Fruit fly (Drosophila melanogaster) whole organism, embryonic: ENCODE measurements around the gene CG11997.

Experiments used
- Abd-B ChIP-seq: fragments of 200-800 bp; sonication (Bioruptor generic); optimal IDR thresholded peaks from 2 replicates; lab custom pipeline; 2018; ENCODE audit warnings: missing biosample characterization, mild to moderate bottlenecking, missing genetic modification characterization, moderate library complexity
- Atf3 ChIP-seq: fragments of 200-800 bp; sonication (Bioruptor generic); optimal IDR thresholded peaks from 3 replicates; lab custom pipeline; 2016; ENCODE audit warnings: missing biosample characterization, missing genetic modification characterization
- Atf6 ChIP-seq: fragments of 200-800 bp; sonication (Bioruptor generic); IDR thresholded peaks from 2 replicates; pipeline ENCODE4 v1.3.6; 2022; ENCODE audit warnings: missing biosample characterization, missing genetic modification characterization
- CG10274 ChIP-seq: fragments of 200-800 bp; sonication (Bioruptor generic); optimal IDR thresholded peaks from 3 replicates; lab custom pipeline; 2017; ENCODE audit warnings: missing biosample characterization, mild to moderate bottlenecking, missing genetic modification characterization
- CG10959 ChIP-seq: fragments of 200-800 bp; sonication (Bioruptor generic); IDR thresholded peaks from 2 replicates; pipeline ENCODE4 v1.3.6; 2022; ENCODE audit warnings: missing biosample characterization, missing genetic modification characterization
- CG12236 ChIP-seq: fragments of 200-800 bp; sonication (Bioruptor generic); optimal IDR thresholded peaks from 2 replicates; lab custom pipeline; 2016; ENCODE audit warnings: missing biosample characterization, missing genetic modification characterization
- CG12769 ChIP-seq: fragments of 200-800 bp; sonication (Bioruptor generic); optimal IDR thresholded peaks from 2 replicates; lab custom pipeline; 2019; ENCODE audit warnings: missing biosample characterization, mild to moderate bottlenecking, missing genetic modification characterization, moderate library complexity
- CG15269 ChIP-seq: fragments of 200-800 bp; sonication (Bioruptor generic); optimal IDR thresholded peaks from 2 replicates; lab custom pipeline; 2018; ENCODE audit warnings: missing biosample characterization, mild to moderate bottlenecking, missing genetic modification characterization, moderate library complexity
- CG1603 ChIP-seq: fragments of 200-800 bp; sonication (Bioruptor generic); optimal IDR thresholded peaks from 2 replicates; lab custom pipeline; 2019; ENCODE audit warnings: missing biosample characterization, mild to moderate bottlenecking, missing genetic modification characterization, moderate library complexity
- CG16813 ChIP-seq: fragments of 200-800 bp; sonication (Bioruptor generic); IDR thresholded peaks from 3 replicates; pipeline ENCODE4 v1.3.6; 2022; ENCODE audit warnings: missing biosample characterization, missing genetic modification characterization; ENCODE audit not compliant: partially characterized antibody
- CG31365 ChIP-seq: fragments of 200-800 bp; sonication (Bioruptor generic); optimal IDR thresholded peaks from 2 replicates; lab custom pipeline; 2018; ENCODE audit warnings: missing biosample characterization, mild to moderate bottlenecking, missing genetic modification characterization
- CG33557 ChIP-seq: fragments of 200-800 bp; sonication (Bioruptor generic); optimal IDR thresholded peaks from 2 replicates; lab custom pipeline; 2019; ENCODE audit warnings: missing biosample characterization, mild to moderate bottlenecking, missing genetic modification characterization, moderate library complexity
- CG4730 ChIP-seq: fragments of 200-800 bp; sonication (Bioruptor generic); IDR thresholded peaks from 2 replicates; pipeline ENCODE4 v1.3.6; 2022; ENCODE audit warnings: missing biosample characterization, missing genetic modification characterization
- CG6689 ChIP-seq: fragments of 200-800 bp; sonication (Bioruptor generic); IDR thresholded peaks from 2 replicates; pipeline ENCODE4 v1.3.6; 2022; ENCODE audit warnings: missing biosample characterization, missing genetic modification characterization
- CG6854 ChIP-seq: fragments of 200-800 bp; sonication (Bioruptor generic); optimal IDR thresholded peaks from 3 replicates; lab custom pipeline; 2017; ENCODE audit warnings: missing biosample characterization, mild to moderate bottlenecking, missing genetic modification characterization
- CG7271 ChIP-seq: fragments of 200-800 bp; sonication (Bioruptor generic); optimal IDR thresholded peaks from 2 replicates; lab custom pipeline; 2018; ENCODE audit warnings: missing biosample characterization, mild to moderate bottlenecking, missing genetic modification characterization, moderate library complexity
- CG8089 ChIP-seq: fragments of 200-800 bp; sonication (Bioruptor generic); optimal IDR thresholded peaks from 3 replicates; lab custom pipeline; 2016; ENCODE audit warnings: missing biosample characterization, missing genetic modification characterization
- CHES-1-like ChIP-seq: fragments of 200-800 bp; sonication (Bioruptor generic); optimal IDR thresholded peaks from 2 replicates; lab custom pipeline; 2016; ENCODE audit warnings: missing biosample characterization, missing genetic modification characterization
- CkIIα-i1 ChIP-seq: fragments of 200-800 bp; sonication (Bioruptor generic); IDR thresholded peaks from 2 replicates; pipeline ENCODE4 v1.3.6; 2022; ENCODE audit warnings: missing biosample characterization, missing genetic modification characterization
- Deaf1 ChIP-seq: fragments of 200-800 bp; optimal IDR thresholded peaks from 3 replicates; lab custom pipeline; 2019; ENCODE audit warnings: missing biosample characterization, mild to moderate bottlenecking, missing genetic modification characterization, moderate library complexity
- Dip2 ChIP-seq: fragments of 200-800 bp; sonication (Bioruptor generic); IDR thresholded peaks from 2 replicates; pipeline ENCODE4 v1.3.6; 2022; ENCODE audit warnings: missing biosample characterization, missing genetic modification characterization
- HLH54F ChIP-seq: fragments of 200-800 bp; sonication (Bioruptor generic); optimal IDR thresholded peaks from 3 replicates; lab custom pipeline; 2016; ENCODE audit warnings: missing biosample characterization, missing genetic modification characterization
- Hey ChIP-seq: fragments of 200-800 bp; sonication (Bioruptor generic); optimal IDR thresholded peaks from 3 replicates; lab custom pipeline; 2018; ENCODE audit warnings: missing biosample characterization, mild to moderate bottlenecking, missing genetic modification characterization
- HmgD ChIP-seq: fragments of 200-800 bp; sonication (Bioruptor generic); optimal IDR thresholded peaks from 3 replicates; lab custom pipeline; 2016; ENCODE audit warnings: missing biosample characterization, missing genetic modification characterization
- Hmr ChIP-seq: fragments of 200-800 bp; sonication (Bioruptor generic); optimal IDR thresholded peaks from 3 replicates; lab custom pipeline; 2017; ENCODE audit warnings: mild to moderate bottlenecking, missing biosample characterization, missing genetic modification reagents, missing genetic modification characterization
- NK7.1 ChIP-seq: fragments of 200-800 bp; sonication (Bioruptor generic); optimal IDR thresholded peaks from 3 replicates; lab custom pipeline; 2016; ENCODE audit warnings: missing biosample characterization, missing genetic modification characterization
- Optix ChIP-seq: fragments of 200-800 bp; sonication (Bioruptor generic); IDR thresholded peaks from 3 replicates; pipeline ENCODE4 v1.3.6; 2022; ENCODE audit warnings: missing biosample characterization, missing genetic modification characterization
- Spps ChIP-seq: fragments of 200-800 bp; sonication (Bioruptor generic); optimal IDR thresholded peaks from 2 replicates; lab custom pipeline; 2018; ENCODE audit warnings: missing biosample characterization, mild to moderate bottlenecking, missing genetic modification characterization
- Sry-δ ChIP-seq: fragments of 200-800 bp; sonication (Bioruptor generic); optimal IDR thresholded peaks from 2 replicates; lab custom pipeline; 2016; ENCODE audit warnings: missing biosample characterization, missing genetic modification characterization
- Taf1 ChIP-seq: fragments of 200-800 bp; sonication (Bioruptor generic); IDR thresholded peaks from 2 replicates; pipeline ENCODE4 v1.3.6; 2022; ENCODE audit warnings: missing biosample characterization, missing genetic modification characterization
- ac ChIP-seq: fragments of 200-800 bp; sonication (Bioruptor generic); optimal IDR thresholded peaks from 3 replicates; lab custom pipeline; 2017; ENCODE audit warnings: missing biosample characterization, mild to moderate bottlenecking, missing genetic modification characterization
- btn ChIP-seq: fragments of 200-800 bp; sonication (Bioruptor generic); optimal IDR thresholded peaks from 2 replicates; lab custom pipeline; 2016; ENCODE audit warnings: missing biosample characterization, missing genetic modification characterization
- dan ChIP-seq: fragments of 200-800 bp; sonication (Bioruptor generic); IDR thresholded peaks from 2 replicates; pipeline ENCODE4 v1.3.6; 2022; ENCODE audit warnings: missing biosample characterization, missing genetic modification characterization
- dati ChIP-seq: fragments of 200-800 bp; sonication (Bioruptor generic); IDR thresholded peaks from 2 replicates; pipeline ENCODE4 v1.3.6; 2022; ENCODE audit warnings: missing biosample characterization, missing genetic modification characterization
- dimm ChIP-seq: fragments of 200-800 bp; sonication (Bioruptor generic); IDR thresholded peaks from 2 replicates; pipeline ENCODE4 v1.3.6; 2022; ENCODE audit warnings: missing biosample characterization, missing genetic modification characterization
- dmrt99B ChIP-seq: fragments of 200-800 bp; sonication (Bioruptor generic); optimal IDR thresholded peaks from 2 replicates; lab custom pipeline; 2018; ENCODE audit warnings: missing biosample characterization, mild to moderate bottlenecking, missing genetic modification characterization, moderate library complexity
- esg ChIP-seq: fragments of 200-800 bp; sonication (Bioruptor generic); conservative IDR thresholded peaks from 2 replicates; pipeline ENCODE4 v1.3.6; 2022; ENCODE audit warnings: missing biosample characterization, missing genetic modification characterization
- eve ChIP-seq, 2 experiments: fragments of >200 bp; optimal IDR thresholded peaks; 2 replicates each; lab custom pipeline; 2017; ENCODE audit warnings: missing biosample characterization in 2 of 2, missing genetic modification characterization in 2 of 2
- exex ChIP-seq: fragments of 200-800 bp; sonication (Bioruptor generic); optimal IDR thresholded peaks from 4 replicates; lab custom pipeline; 2018; ENCODE audit warnings: missing biosample characterization, mild to moderate bottlenecking, missing genetic modification characterization, moderate library complexity
- her ChIP-seq: fragments of 200-800 bp; sonication (Bioruptor generic); optimal IDR thresholded peaks from 2 replicates; lab custom pipeline; 2016; ENCODE audit warnings: missing biosample characterization, missing genetic modification characterization
- jumu ChIP-seq: fragments of 200-800 bp; sonication (Bioruptor generic); optimal IDR thresholded peaks from 3 replicates; lab custom pipeline; 2016; ENCODE audit warnings: missing biosample characterization, missing genetic modification characterization
- lmd ChIP-seq: fragments of 200-800 bp; sonication (Bioruptor generic); IDR thresholded peaks from 2 replicates; pipeline ENCODE4 v1.3.6; 2022; ENCODE audit warnings: missing biosample characterization, missing genetic modification characterization
- peb ChIP-seq: fragments of 200-800 bp; sonication (Bioruptor generic); IDR thresholded peaks from 2 replicates; pipeline ENCODE4 v1.3.6; 2022; ENCODE audit warnings: missing biosample characterization, missing genetic modification characterization
- ranshi ChIP-seq: fragments of 200-800 bp; sonication (Bioruptor generic); IDR thresholded peaks from 2 replicates; pipeline ENCODE4 v1.3.6; 2022; ENCODE audit warnings: missing biosample characterization, missing genetic modification characterization
- rib ChIP-seq: fragments of 200-800 bp; sonication (Bioruptor generic); IDR thresholded peaks from 2 replicates; pipeline ENCODE4 v1.3.6; 2022; ENCODE audit warnings: missing biosample characterization, missing genetic modification characterization
- so ChIP-seq: fragments of 200-800 bp; sonication (Bioruptor generic); IDR thresholded peaks from 3 replicates; pipeline ENCODE4 v1.3.6; 2022; ENCODE audit warnings: missing biosample characterization, missing genetic modification characterization
- sug ChIP-seq: fragments of 200-800 bp; optimal IDR thresholded peaks from 2 replicates; lab custom pipeline; 2019; ENCODE audit warnings: missing biosample characterization, mild to moderate bottlenecking, missing genetic modification characterization, moderate library complexity
- vnd ChIP-seq: fragments of 200-800 bp; sonication (Bioruptor generic); IDR thresholded peaks from 3 replicates; pipeline ENCODE4 v1.3.6; 2022; ENCODE audit warnings: missing biosample characterization, missing genetic modification characterization; ENCODE audit not compliant: partially characterized antibody
- zfh1 ChIP-seq: fragments of 200-800 bp; sonication (Bioruptor generic); IDR thresholded peaks from 3 replicates; pipeline ENCODE4 v1.3.6; 2022; ENCODE audit warnings: missing biosample characterization, missing genetic modification characterization
- zfh2 ChIP-seq: fragments of 200-800 bp; sonication (Bioruptor generic); optimal IDR thresholded peaks from 2 replicates; lab custom pipeline; 2016; ENCODE audit warnings: missing biosample characterization, missing genetic modification characterization

CG11997 gene

dm6 chr3R:9220064-9220864 is 42.9 kb downstream of the CG11997 start (continued):
- TF ChIP-seq Optix (no peak), Abd-B (GFP tag; lab: Kevin White, UChicago) (no peak), jumu (GFP tag; lab: Kevin White, UChicago) (no peak), dati (GFP tag; lab: Robert Waterston, UW) (no peak), so (GFP tag; lab: Robert Waterston, UW) (0 out of 3 replicates have a peak, but pooled peaks have one; percentile 36), Atf6 (GFP tag; lab: Robert Waterston, UW) (peak; percentile 62; the same call in 1 of the 2 replicates), CG33557 (GFP tag; lab: Kevin White, UChicago) (no peak), CG10274 (no peak), HLH54F (GFP tag; lab: Kevin White, UChicago) (peak; percentile 59), Sry-δ (GFP tag; lab: Kevin White, UChicago) (no peak), lmd (GFP tag; lab: Robert Waterston, UW) (peak; percentile 55; the same call in 1 of the 2 replicates), dmrt99B (tag; lab: Kevin White, UChicago) (peak; percentile 32), Dip2 (GFP tag; lab: Robert Waterston, UW) (no peak), Taf1 (GFP tag; lab: Robert Waterston, UW) (no peak), Spps (no peak), eve (GFP tag; optimal IDR thresholded peaks at IDR 0.05; lab: Kevin White, UChicago) (peak in 1 of 2 experiments; percentile 56), rib (peak; percentile 66; the same call in 1 of the 2 replicates), dan (GFP tag; lab: Robert Waterston, UW) (no peak), peb (GFP tag; lab: Robert Waterston, UW) (no peak), zfh1 (no peak), ac (GFP tag; lab: Kevin White, UChicago) (no peak), HmgD (peak; percentile 1), CG4730 (GFP tag; lab: Robert Waterston, UW) (no peak), CG12236 (GFP tag; lab: Kevin White, UChicago) (no peak), CG15269 (tag; lab: Kevin White, UChicago) (peak; percentile 8), CG6854 (peak; percentile 15), CG31365 (tag; lab: Kevin White, UChicago) (no peak), NK7.1 (GFP tag; lab: Kevin White, UChicago) (peak; percentile 44), dimm (no peak), CG6689 (GFP tag; lab: Robert Waterston, UW) (0 out of 2 replicates have a peak, but pooled peaks have one; percentile 13), zfh2 (peak; percentile 52), CG7271 (tag; lab: Kevin White, UChicago) (no peak), Deaf1 (tag; lab: Kevin White, UChicago) (peak; percentile 54), CkIIα-i1 (GFP tag; lab: Robert Waterston, UW) (no peak), Hey (tag; lab: Kevin White, UChicago) (no peak), CHES-1-like (GFP tag; lab: Kevin White, UChicago) (peak; percentile 30), Hmr (GFP tag; lab: Kevin White, UChicago) (peak; percentile 65), CG1603 (tag; lab: Kevin White, UChicago) (no peak), ranshi (GFP tag; lab: Robert Waterston, UW) (peak; percentile 40; the same call in 1 of the 2 replicates), CG10959 (GFP tag; lab: Robert Waterston, UW) (no peak), CG16813 (GFP tag; lab: Robert Waterston, UW) (no peak), esg (GFP tag; lab: Robert Waterston, UW) (no peak), Atf3 (GFP tag; lab: Kevin White, UChicago) (no peak), exex (tag; lab: Kevin White, UChicago) (no peak), vnd (no peak), btn (GFP tag; lab: Kevin White, UChicago) (no peak), CG12769 (tag; lab: Kevin White, UChicago) (peak; percentile 40), CG8089 (no peak), her (GFP tag; lab: Kevin White, UChicago) (peak; percentile 22), sug (peak; percentile 3)
